Fruit fly (Drosophila melanogaster) whole organism, embryonic: ENCODE results near the gene CG11131.

Experiments
- Aef1 ChIP-seq: fragments of 200-800 bp; sonication (Bioruptor generic); IDR thresholded peaks from 3 replicates; pipeline ENCODE4 v1.3.6; 2022; ENCODE audit warnings: missing biosample characterization, missing genetic modification characterization
- Atf-2 ChIP-seq: fragments of 200-800 bp; sonication (Bioruptor generic); optimal IDR thresholded peaks from 2 replicates; lab custom pipeline; 2016; ENCODE audit warnings: missing biosample characterization, missing genetic modification characterization
- CG10462 ChIP-seq: fragments of 200-800 bp; sonication (Bioruptor generic); optimal IDR thresholded peaks from 2 replicates; lab custom pipeline; 2016; ENCODE audit warnings: missing biosample characterization, missing genetic modification characterization
- CG11504 ChIP-seq: fragments of 200-800 bp; sonication (Bioruptor generic); optimal IDR thresholded peaks from 3 replicates; lab custom pipeline; 2019; ENCODE audit warnings: missing biosample characterization, mild to moderate bottlenecking, missing genetic modification characterization, moderate library complexity
- CG15479 ChIP-seq: fragments of 200-800 bp; sonication (Bioruptor generic); optimal IDR thresholded peaks from 3 replicates; lab custom pipeline; 2019; ENCODE audit warnings: missing biosample characterization, mild to moderate bottlenecking, missing genetic modification characterization, moderate library complexity
- CG16779 ChIP-seq: fragments of 200-800 bp; sonication (Bioruptor generic); IDR thresholded peaks from 2 replicates; pipeline ENCODE4 v1.3.6; 2022; ENCODE audit warnings: missing biosample characterization, missing genetic modification characterization
- CG2116 ChIP-seq: fragments of 200-800 bp; sonication (Bioruptor generic); optimal IDR thresholded peaks from 3 replicates; lab custom pipeline; 2018; ENCODE audit warnings: missing biosample characterization, mild to moderate bottlenecking, missing genetic modification characterization
- CG42726 ChIP-seq: fragments of 200-800 bp; sonication (Bioruptor generic); IDR thresholded peaks from 2 replicates; pipeline ENCODE4 v1.3.6; 2022; ENCODE audit warnings: missing biosample characterization, missing genetic modification characterization; ENCODE audit not compliant: partially characterized antibody
- CG4854 ChIP-seq: fragments of 200-800 bp; sonication (Bioruptor generic); optimal IDR thresholded peaks from 2 replicates; lab custom pipeline; 2016; ENCODE audit warnings: missing biosample characterization, missing genetic modification characterization, inconsistent platforms
- CG5245 ChIP-seq: fragments of 200-800 bp; sonication (Bioruptor generic); optimal IDR thresholded peaks from 3 replicates; lab custom pipeline; 2016; ENCODE audit warnings: missing biosample characterization, missing genetic modification characterization
- CG6813 ChIP-seq: fragments of 200-800 bp; sonication (Bioruptor generic); optimal IDR thresholded peaks from 2 replicates; lab custom pipeline; 2017; ENCODE audit warnings: missing biosample characterization, missing genetic modification characterization, mild to moderate bottlenecking, moderate library complexity, missing genetic modification reagents
- CG6854 ChIP-seq: fragments of 200-800 bp; sonication (Bioruptor generic); optimal IDR thresholded peaks from 3 replicates; lab custom pipeline; 2017; ENCODE audit warnings: missing biosample characterization, mild to moderate bottlenecking, missing genetic modification characterization
- CG7786 ChIP-seq: fragments of 200-800 bp; sonication (Bioruptor generic); optimal IDR thresholded peaks from 2 replicates; lab custom pipeline; 2016; ENCODE audit warnings: missing biosample characterization, missing genetic modification characterization
- CG8290 ChIP-seq, 3 experiments: fragments of 200-800 bp; sonication (Bioruptor generic); optimal IDR thresholded peaks; 2 replicates each; lab custom pipeline; 2016 to 2019; ENCODE audit warnings: missing biosample characterization in 3 of 3, missing genetic modification characterization in 3 of 3, mild to moderate bottlenecking in 2 of 3, moderate library complexity in 1 of 3
- CrebB ChIP-seq: fragments of 200-800 bp; sonication (Bioruptor generic); optimal IDR thresholded peaks from 3 replicates; lab custom pipeline; 2018; ENCODE audit warnings: missing biosample characterization, mild to moderate bottlenecking, missing genetic modification characterization
- Deaf1 ChIP-seq: fragments of 200-800 bp; optimal IDR thresholded peaks from 3 replicates; lab custom pipeline; 2019; ENCODE audit warnings: missing biosample characterization, mild to moderate bottlenecking, missing genetic modification characterization, moderate library complexity
- Doc3 ChIP-seq: fragments of 200-800 bp; sonication (Bioruptor generic); IDR thresholded peaks from 3 replicates; pipeline ENCODE4 v1.3.6; 2022; ENCODE audit warnings: missing biosample characterization, missing genetic modification characterization; ENCODE audit not compliant: partially characterized antibody
- E2f1 ChIP-seq: fragments of 200-800 bp; sonication (Bioruptor generic); IDR thresholded peaks from 2 replicates; pipeline ENCODE4 v1.3.6; 2022; ENCODE audit warnings: missing biosample characterization, missing genetic modification characterization
- E2f2 ChIP-seq: fragments of 200-800 bp; sonication (Bioruptor generic); IDR thresholded peaks from 2 replicates; pipeline ENCODE4 v1.3.6; 2022; ENCODE audit warnings: missing biosample characterization, missing genetic modification characterization
- Ets97D ChIP-seq: fragments of 200-800 bp; sonication (Bioruptor generic); optimal IDR thresholded peaks from 3 replicates; lab custom pipeline; 2016; ENCODE audit warnings: missing biosample characterization, missing genetic modification characterization
- HLH4C ChIP-seq: fragments of 200-800 bp; sonication (Bioruptor generic); IDR thresholded peaks from 3 replicates; pipeline ENCODE4 v1.3.6; 2022; ENCODE audit warnings: missing biosample characterization, missing genetic modification characterization; ENCODE audit not compliant: partially characterized antibody
- Hr3 ChIP-seq: fragments of 200-800 bp; sonication (Bioruptor generic); optimal IDR thresholded peaks from 3 replicates; lab custom pipeline; 2016; ENCODE audit warnings: missing biosample characterization, missing genetic modification characterization
- PHDP ChIP-seq: fragments of 200-800 bp; sonication (Bioruptor generic); optimal IDR thresholded peaks from 3 replicates; lab custom pipeline; 2018; ENCODE audit warnings: missing biosample characterization, mild to moderate bottlenecking, missing genetic modification characterization, moderate library complexity
- Pdp1 ChIP-seq, 2 experiments: fragments of 200-800 bp; sonication (Bioruptor generic); optimal IDR thresholded peaks; 3 replicates each; lab custom pipeline; 2016; ENCODE audit warnings: missing biosample characterization in 2 of 2, missing genetic modification characterization in 2 of 2, mild to moderate bottlenecking in 1 of 2, moderate library complexity in 1 of 2
- Sox100B ChIP-seq: fragments of 200-800 bp; sonication (Bioruptor generic); optimal IDR thresholded peaks from 3 replicates; lab custom pipeline; 2018; ENCODE audit warnings: missing biosample characterization, mild to moderate bottlenecking, missing genetic modification characterization
- Taf1 ChIP-seq: fragments of 200-800 bp; sonication (Bioruptor generic); IDR thresholded peaks from 2 replicates; pipeline ENCODE4 v1.3.6; 2022; ENCODE audit warnings: missing biosample characterization, missing genetic modification characterization
- Tbp ChIP-seq: fragments of >200 bp; optimal IDR thresholded peaks from 2 replicates; lab custom pipeline; 2018; ENCODE audit warnings: missing biosample characterization, missing genetic modification characterization
- Vsx1 ChIP-seq: fragments of 200-800 bp; sonication (Bioruptor generic); optimal IDR thresholded peaks from 2 replicates; lab custom pipeline; 2017; ENCODE audit warnings: missing biosample characterization, mild to moderate bottlenecking, missing genetic modification characterization, missing genetic modification reagents
- al ChIP-seq: fragments of 200-800 bp; sonication (Bioruptor generic); IDR thresholded peaks from 2 replicates; pipeline ENCODE4 v1.3.6; 2022; ENCODE audit warnings: missing biosample characterization, missing genetic modification characterization
- cg ChIP-seq: fragments of 200-800 bp; sonication (Bioruptor generic); optimal IDR thresholded peaks from 3 replicates; lab custom pipeline; 2019; ENCODE audit warnings: missing biosample characterization, mild to moderate bottlenecking, missing genetic modification characterization, moderate library complexity
- cwo ChIP-seq: fragments of 200-800 bp; sonication (Bioruptor generic); optimal IDR thresholded peaks from 3 replicates; lab custom pipeline; 2017; ENCODE audit warnings: missing biosample characterization, missing genetic modification characterization, mild to moderate bottlenecking, moderate library complexity, missing genetic modification reagents
- dmrt11E ChIP-seq: fragments of 200-800 bp; sonication (Bioruptor generic); optimal IDR thresholded peaks from 3 replicates; lab custom pipeline; 2018; ENCODE audit warnings: missing biosample characterization, mild to moderate bottlenecking, missing genetic modification characterization, moderate library complexity
- dysf ChIP-seq: fragments of 200-800 bp; sonication (Bioruptor generic); IDR thresholded peaks from 3 replicates; pipeline ENCODE4 v1.3.6; 2022; ENCODE audit warnings: missing biosample characterization, missing genetic modification characterization
- hkb ChIP-seq, 2 experiments: fragments of 200-800 bp in 1 of 2; fragments of >200 bp in 1 of 2; sonication (Bioruptor generic) in 1 of 2; IDR thresholded peaks in 1 of 2; optimal IDR thresholded peaks in 1 of 2; 2 replicates each; pipeline versions ENCODE4 v1.3.6 to Lab custom; 2017 to 2022; ENCODE audit warnings: missing biosample characterization in 1 of 2, missing genetic modification characterization in 1 of 2
- inv ChIP-seq: fragments of 200-800 bp; sonication (Bioruptor generic); IDR thresholded peaks from 2 replicates; pipeline ENCODE4 v1.3.6; 2022; ENCODE audit warnings: missing biosample characterization, missing genetic modification characterization; ENCODE audit not compliant: partially characterized antibody
- maf-S ChIP-seq: fragments of 200-800 bp; sonication (Bioruptor generic); optimal IDR thresholded peaks from 2 replicates; lab custom pipeline; 2016; ENCODE audit warnings: missing biosample characterization, missing genetic modification characterization
- mam ChIP-seq: fragments of 200-800 bp; sonication (Bioruptor generic); optimal IDR thresholded peaks from 3 replicates; lab custom pipeline; 2016; ENCODE audit warnings: missing biosample characterization, missing genetic modification characterization
- pfk ChIP-seq: fragments of 200-800 bp; sonication (Bioruptor generic); optimal IDR thresholded peaks from 2 replicates; lab custom pipeline; 2018; ENCODE audit warnings: missing biosample characterization, mild to moderate bottlenecking, missing genetic modification characterization, moderate library complexity
- pum ChIP-seq: fragments of 200-800 bp; sonication (Bioruptor generic); optimal IDR thresholded peaks from 2 replicates; lab custom pipeline; 2016; ENCODE audit warnings: missing biosample characterization, missing genetic modification characterization
- salm ChIP-seq: fragments of 200-800 bp; sonication (Bioruptor generic); optimal IDR thresholded peaks from 2 replicates; lab custom pipeline; 2018; ENCODE audit warnings: missing biosample characterization, mild to moderate bottlenecking, missing genetic modification characterization
- sc ChIP-seq, 3 experiments: fragments of >200 bp in 2 of 3; fragments of 200-800 bp in 1 of 3; sonication (Bioruptor generic) in 1 of 3; optimal IDR thresholded peaks; 2 replicates in 2 of 3; 3 replicates in 1 of 3; lab custom pipeline; 2017; ENCODE audit warnings: mild to moderate bottlenecking in 1 of 3, missing biosample characterization in 1 of 3, missing genetic modification characterization in 1 of 3, missing genetic modification reagents in 1 of 3
- schlank ChIP-seq: fragments of 200-800 bp; sonication (Bioruptor generic); optimal IDR thresholded peaks from 2 replicates; lab custom pipeline; 2018; ENCODE audit warnings: missing biosample characterization, mild to moderate bottlenecking, missing genetic modification characterization
- sqz ChIP-seq: fragments of 200-800 bp; sonication (Bioruptor generic); optimal IDR thresholded peaks from 3 replicates; lab custom pipeline; 2018; ENCODE audit warnings: missing biosample characterization, mild to moderate bottlenecking, missing genetic modification characterization
- sr ChIP-seq: fragments of 200-800 bp; sonication (Bioruptor generic); IDR thresholded peaks from 3 replicates; pipeline ENCODE4 v1.3.6; 2022; ENCODE audit warnings: missing biosample characterization, missing genetic modification characterization
- trh ChIP-seq: fragments of 200-800 bp; sonication (Bioruptor generic); optimal IDR thresholded peaks from 2 replicates; lab custom pipeline; 2016; ENCODE audit warnings: missing biosample characterization, missing genetic modification characterization
- vnd ChIP-seq: fragments of 200-800 bp; sonication (Bioruptor generic); IDR thresholded peaks from 3 replicates; pipeline ENCODE4 v1.3.6; 2022; ENCODE audit warnings: missing biosample characterization, missing genetic modification characterization; ENCODE audit not compliant: partially characterized antibody
- vvl ChIP-seq: fragments of 200-800 bp; sonication (Bioruptor generic); IDR thresholded peaks from 2 replicates; pipeline ENCODE4 v1.3.6; 2022; ENCODE audit warnings: missing biosample characterization, missing genetic modification characterization

The CG11131 gene

dm6 chr3L:22863367-22864078 is 35.0 kb upstream of the CG11131 start, which contains the start of gene CG33169 (continued):
- TF ChIP-seq CG6854 (GFP tag; lab: Kevin White, UChicago) (peak; percentile 28), CG7786 (GFP tag; lab: Kevin White, UChicago) (peak; percentile 90), E2f1 (GFP tag; lab: Robert Waterston, UW) (peak; percentile 85), Deaf1 (tag; lab: Kevin White, UChicago) (peak; percentile 69), inv (GFP tag; lab: Robert Waterston, UW) (peak; percentile 61), dysf (peak; percentile 83), Vsx1 (GFP tag; lab: Kevin White, UChicago) (peak; percentile 56), Sox100B (GFP tag; lab: Kevin White, UChicago) (peak; percentile 41), pfk (GFP tag; lab: Kevin White, UChicago) (peak; percentile 71), sr (GFP tag; lab: Robert Waterston, UW) (peak; percentile 68; the same call in 2 of the 3 replicates), CG16779 (GFP tag; lab: Robert Waterston, UW) (peak; percentile 94), sc (optimal IDR thresholded peaks at IDR 0.05; lab: Kevin White, UChicago) (no peak), sc (GFP tag; optimal IDR thresholded peaks at IDR 0.05; lab: Kevin White, UChicago) (peak; percentile 1), vvl (peak; percentile 91), vnd (GFP tag; lab: Robert Waterston, UW) (peak; percentile 56; the same call in 1 of the 3 replicates), CG8290 (GFP tag; optimal IDR thresholded peaks at IDR 0.05; lab: Kevin White, UChicago) (peak; percentile 90), CG8290 (tag; optimal IDR thresholded peaks at IDR 0.05; lab: Kevin White, UChicago) (peak; percentile 33 to 97), CG11504 (tag; lab: Kevin White, UChicago) (peak; percentile 89), Hr3 (peak; percentile 98), Pdp1 (GFP tag; optimal IDR thresholded peaks at IDR 0.05; lab: Kevin White, UChicago) (peak; percentile 91 to 94), CG4854 (GFP tag; lab: Kevin White, UChicago) (peak; percentile 85), Atf-2 (GFP tag; lab: Kevin White, UChicago) (peak; percentile 77), PHDP (tag; lab: Kevin White, UChicago) (peak; percentile 59), al (GFP tag; lab: Robert Waterston, UW) (peak; percentile 90), CG10462 (GFP tag; lab: Kevin White, UChicago) (peak; percentile 16), CrebB (tag; lab: Kevin White, UChicago) (peak; percentile 82), dmrt11E (tag; lab: Kevin White, UChicago) (peak; percentile 41), Tbp (no peak), trh (GFP tag; lab: Kevin White, UChicago) (peak; percentile 65), sqz (GFP tag; lab: Kevin White, UChicago) (no peak), Taf1 (no peak), CG5245 (GFP tag; lab: Kevin White, UChicago) (peak; percentile 62), CG2116 (GFP tag; lab: Kevin White, UChicago) (peak; percentile 70), CG15479 (GFP tag; lab: Kevin White, UChicago) (no peak), HLH4C (peak; percentile 49; the same call in 1 of the 3 replicates), Doc3 (GFP tag; lab: Robert Waterston, UW) (no peak), schlank (tag; lab: Kevin White, UChicago) (peak; percentile 63), cg (peak; percentile 28), CG42726 (GFP tag; lab: Robert Waterston, UW) (peak; percentile 91), mam (GFP tag; lab: Kevin White, UChicago) (peak; percentile 96), E2f2 (peak; percentile 100), cwo (GFP tag; lab: Kevin White, UChicago) (peak; percentile 56), pum (GFP tag; lab: Kevin White, UChicago) (peak; percentile 83), CG6813 (GFP tag; lab: Kevin White, UChicago) (peak; percentile 43), Aef1 (peak; percentile 89), Ets97D (GFP tag; lab: Kevin White, UChicago) (peak; percentile 98), hkb (optimal IDR thresholded peaks at IDR 0.05; lab: Kevin White, UChicago) (no peak), hkb (GFP tag; IDR thresholded peaks at IDR 0.05; lab: Robert Waterston, UW) (peak; percentile 74), maf-S (GFP tag; lab: Kevin White, UChicago) (peak; percentile 88), salm (tag; lab: Kevin White, UChicago) (peak; percentile 23)
